Worm (Caenorhabditis elegans) whole organism, mixed stage, embryonic: ENCODE results near the gene Y22D7AR.2.

Source experiments
- blmp-1 ChIP-seq: fragments of 150-350 bp; optimal IDR thresholded peaks from 2 replicates; lab custom pipeline; 2014; ENCODE audit warnings: missing biosample characterization, missing genetic modification characterization
- elt-1 ChIP-seq: sonication (generic microtip); optimal IDR thresholded peaks from 2 replicates; lab custom pipeline; 2017; ENCODE audit warnings: missing genetic modification characterization, mild to moderate bottlenecking, missing compliant biosample characterization, antibody characterized with exemption, moderate library complexity, borderline replicate concordance; ENCODE audit not compliant: insufficient read depth
- elt-3 ChIP-seq: fragments of 150-350 bp; optimal IDR thresholded peaks from 2 replicates; lab custom pipeline; 2014; ENCODE audit warnings: missing biosample characterization, missing genetic modification characterization
- lsy-2 ChIP-seq: fragments of 150-350 bp; optimal IDR thresholded peaks from 2 replicates; lab custom pipeline; 2014; ENCODE audit warnings: missing biosample characterization, missing genetic modification characterization
- pha-4 ChIP-seq: fragments of 150-350 bp; optimal IDR thresholded peaks from 2 replicates; lab custom pipeline; 2018; ENCODE audit warnings: missing biosample characterization, missing genetic modification reagents, missing genetic modification characterization
- unc-62 ChIP-seq: fragments of 150-350 bp; optimal IDR thresholded peaks from 2 replicates; lab custom pipeline; 2014; ENCODE audit warnings: missing biosample characterization, missing genetic modification reagents, missing genetic modification characterization
- ztf-11 ChIP-seq: fragments of 150-350 bp; optimal IDR thresholded peaks from 2 replicates; lab custom pipeline; 2014; ENCODE audit warnings: missing biosample characterization, missing genetic modification characterization

DNA sequence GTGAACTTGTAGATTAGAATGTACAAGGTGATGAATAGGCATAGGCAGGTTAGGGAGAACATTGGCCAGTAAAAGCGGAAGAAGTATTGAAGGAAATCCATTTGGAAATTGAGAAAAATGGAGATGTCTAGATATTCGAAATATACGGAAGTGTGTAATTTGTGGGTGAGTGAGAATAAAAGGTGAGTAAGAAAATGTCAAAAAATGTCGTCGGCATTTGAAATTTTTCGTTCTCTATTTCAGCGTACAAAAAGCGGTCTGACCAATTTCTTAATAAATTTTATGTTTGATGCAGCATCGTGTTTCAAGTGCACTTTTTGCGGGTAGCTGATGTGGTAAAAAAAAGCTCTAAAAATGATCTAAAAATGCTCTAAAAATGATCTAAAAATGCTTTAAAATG, 10.7 kb upstream of the Y22D7AR.2 start, which contains the start of gene srd-64:
- TF ChIP-seq elt-3 (tag; lab: Kevin White, UChicago) (no peak), elt-1 (tag; lab: Kevin White, UChicago) (no peak), unc-62 (GFP tag; lab: Kevin White, UChicago) (no peak), pha-4 (tag; lab: Kevin White, UChicago) (no peak), ztf-11 (tag; lab: Kevin White, UChicago) (no peak), lsy-2 (tag; lab: Kevin White, UChicago) (no peak), blmp-1 (no peak)
